Worm (Caenorhabditis elegans) whole organism, mixed stage, embryonic: ENCODE results near the gene Y41C4A.6.

Experiments used
- bed-3 ChIP-seq: fragments of 200-800 bp; sonication (Bioruptor generic); optimal IDR thresholded peaks from 3 replicates; lab custom pipeline; 2018; ENCODE audit warnings: mild to moderate bottlenecking, missing genetic modification characterization, moderate library complexity, missing compliant biosample characterization
- ceh-39 ChIP-seq: fragments of 150-350 bp; optimal IDR thresholded peaks from 2 replicates; lab custom pipeline; 2014; ENCODE audit warnings: missing biosample characterization, missing genetic modification characterization
- ceh-43 ChIP-seq: fragments of 200-800 bp; sonication (Bioruptor generic); optimal IDR thresholded peaks from 2 replicates; lab custom pipeline; 2018; ENCODE audit warnings: mild to moderate bottlenecking, missing genetic modification characterization, moderate library complexity, missing compliant biosample characterization
- ceh-83 ChIP-seq: fragments of 200-800 bp; sonication (Bioruptor generic); optimal IDR thresholded peaks from 2 replicates; lab custom pipeline; 2018; ENCODE audit warnings: mild to moderate bottlenecking, missing genetic modification characterization, missing compliant biosample characterization
- ces-1 ChIP-seq: fragments of 150-350 bp; optimal IDR thresholded peaks from 2 replicates; lab custom pipeline; 2014; ENCODE audit warnings: missing biosample characterization, missing genetic modification reagents, missing genetic modification characterization
- drap-1 ChIP-seq: fragments of 200-800 bp; sonication (Bioruptor generic); optimal IDR thresholded peaks from 3 replicates; lab custom pipeline; 2018; ENCODE audit warnings: mild to moderate bottlenecking, missing genetic modification characterization, missing compliant biosample characterization
- elt-1 ChIP-seq: sonication (generic microtip); optimal IDR thresholded peaks from 2 replicates; lab custom pipeline; 2017; ENCODE audit warnings: missing genetic modification characterization, mild to moderate bottlenecking, missing compliant biosample characterization, antibody characterized with exemption, moderate library complexity, borderline replicate concordance; ENCODE audit not compliant: insufficient read depth
- elt-3 ChIP-seq: fragments of 150-350 bp; optimal IDR thresholded peaks from 2 replicates; lab custom pipeline; 2014; ENCODE audit warnings: missing biosample characterization, missing genetic modification characterization
- ham-2 ChIP-seq: fragments of 200-800 bp; sonication (Bioruptor generic); optimal IDR thresholded peaks from 2 replicates; lab custom pipeline; 2018; ENCODE audit warnings: mild to moderate bottlenecking, missing genetic modification characterization, missing compliant biosample characterization
- hlh-1 ChIP-seq: fragments of 150-350 bp; optimal IDR thresholded peaks from 2 replicates; lab custom pipeline; 2014; ENCODE audit warnings: missing biosample characterization, missing genetic modification reagents, missing genetic modification characterization
- lin-32 ChIP-seq: fragments of 200-800 bp; sonication (Bioruptor generic); optimal IDR thresholded peaks from 2 replicates; lab custom pipeline; 2018; ENCODE audit warnings: mild to moderate bottlenecking, missing genetic modification characterization, missing compliant biosample characterization
- lsy-2 ChIP-seq: fragments of 150-350 bp; optimal IDR thresholded peaks from 2 replicates; lab custom pipeline; 2014; ENCODE audit warnings: missing biosample characterization, missing genetic modification characterization
- mab-5 ChIP-seq: fragments of 150-350 bp; optimal IDR thresholded peaks from 2 replicates; lab custom pipeline; 2014; ENCODE audit warnings: missing biosample characterization, missing genetic modification characterization
- mep-1 ChIP-seq: fragments of 150-350 bp; optimal IDR thresholded peaks from 2 replicates; lab custom pipeline; 2017; ENCODE audit warnings: missing biosample characterization, missing genetic modification reagents, missing genetic modification characterization, inconsistent platforms
- mls-2 ChIP-seq: sonication (generic microtip); optimal IDR thresholded peaks from 2 replicates; lab custom pipeline; 2016; ENCODE audit warnings: mild to moderate bottlenecking, missing genetic modification characterization, moderate library complexity, missing compliant biosample characterization
- nhr-12 ChIP-seq: fragments of 150-350 bp; optimal IDR thresholded peaks from 2 replicates; lab custom pipeline; 2014; ENCODE audit warnings: missing biosample characterization, missing genetic modification characterization
- nhr-2 ChIP-seq: fragments of 150-350 bp; optimal IDR thresholded peaks from 2 replicates; lab custom pipeline; 2014; ENCODE audit warnings: missing biosample characterization, missing genetic modification characterization
- nhr-237 ChIP-seq: fragments of 150-350 bp; optimal IDR thresholded peaks from 2 replicates; lab custom pipeline; 2014; ENCODE audit warnings: missing biosample characterization, missing genetic modification characterization
- nhr-76 ChIP-seq: sonication (generic microtip); optimal IDR thresholded peaks from 2 replicates; lab custom pipeline; 2017; ENCODE audit warnings: missing biosample characterization, missing genetic modification characterization
- pha-4 ChIP-seq: fragments of 150-350 bp; optimal IDR thresholded peaks from 2 replicates; lab custom pipeline; 2018; ENCODE audit warnings: missing biosample characterization, missing genetic modification reagents, missing genetic modification characterization
- snpc-4 ChIP-seq: fragments of 150-350 bp; optimal IDR thresholded peaks from 2 replicates; lab custom pipeline; 2014; ENCODE audit warnings: missing biosample characterization, missing genetic modification characterization
- sptf-1 ChIP-seq: sonication (generic microtip); optimal IDR thresholded peaks from 2 replicates; lab custom pipeline; 2017; ENCODE audit warnings: mild to moderate bottlenecking, missing genetic modification characterization, moderate library complexity, missing compliant biosample characterization
- tbx-8 ChIP-seq: fragments of 200-800 bp; sonication (Bioruptor generic); optimal IDR thresholded peaks from 2 replicates; lab custom pipeline; 2018; ENCODE audit warnings: mild to moderate bottlenecking, missing genetic modification characterization, moderate library complexity, missing compliant biosample characterization
- unc-120 ChIP-seq: sonication (generic microtip); optimal IDR thresholded peaks from 2 replicates; lab custom pipeline; 2017; ENCODE audit warnings: missing genetic modification characterization, missing compliant biosample characterization; ENCODE audit not compliant: poor library complexity, severe bottlenecking
- unc-62 ChIP-seq: fragments of 150-350 bp; optimal IDR thresholded peaks from 2 replicates; lab custom pipeline; 2014; ENCODE audit warnings: missing biosample characterization, missing genetic modification reagents, missing genetic modification characterization

Y41C4A.6 gene

DNA sequence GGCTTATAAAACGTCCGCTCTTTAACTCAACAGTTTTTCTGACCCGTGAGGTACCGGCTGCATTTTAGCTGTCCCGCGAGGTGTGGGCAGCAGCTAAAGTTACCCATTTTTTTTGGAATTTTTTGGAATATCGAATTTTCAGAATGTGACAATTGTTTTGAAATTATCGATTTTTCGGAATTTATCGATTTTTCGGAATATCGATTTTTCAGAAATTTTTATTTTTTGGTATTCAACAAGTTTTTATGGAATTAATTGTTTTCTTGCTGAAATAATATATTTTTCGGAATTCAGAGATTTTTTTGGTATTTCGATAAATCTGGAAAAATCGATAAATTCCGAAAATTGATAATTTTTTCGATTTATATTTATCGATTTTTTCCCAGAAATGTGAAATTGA lies 36.6 kb downstream of the Y41C4A.6 start:
- TF ChIP-seq unc-62 (GFP tag; lab: Kevin White, UChicago) (no peak), lsy-2 (tag; lab: Kevin White, UChicago) (no peak), mep-1 (no peak), elt-1 (tag; lab: Kevin White, UChicago) (no peak), bed-3 (no peak), mls-2 (tag; lab: Kevin White, UChicago) (no peak), tbx-8 (GFP tag; lab: Kevin White, UChicago) (no peak), ceh-43 (GFP tag; lab: Kevin White, UChicago) (no peak), ces-1 (GFP tag; lab: Kevin White, UChicago) (no peak), snpc-4 (tag; lab: Kevin White, UChicago) (no peak), ceh-83 (GFP tag; lab: Kevin White, UChicago) (no peak), pha-4 (tag; lab: Kevin White, UChicago) (no peak), hlh-1 (tag; lab: Kevin White, UChicago) (no peak), nhr-76 (tag; lab: Kevin White, UChicago) (no peak), nhr-12 (tag; lab: Kevin White, UChicago) (no peak), ceh-39 (tag; lab: Kevin White, UChicago) (no peak), nhr-2 (tag; lab: Kevin White, UChicago) (no peak)

DNA sequence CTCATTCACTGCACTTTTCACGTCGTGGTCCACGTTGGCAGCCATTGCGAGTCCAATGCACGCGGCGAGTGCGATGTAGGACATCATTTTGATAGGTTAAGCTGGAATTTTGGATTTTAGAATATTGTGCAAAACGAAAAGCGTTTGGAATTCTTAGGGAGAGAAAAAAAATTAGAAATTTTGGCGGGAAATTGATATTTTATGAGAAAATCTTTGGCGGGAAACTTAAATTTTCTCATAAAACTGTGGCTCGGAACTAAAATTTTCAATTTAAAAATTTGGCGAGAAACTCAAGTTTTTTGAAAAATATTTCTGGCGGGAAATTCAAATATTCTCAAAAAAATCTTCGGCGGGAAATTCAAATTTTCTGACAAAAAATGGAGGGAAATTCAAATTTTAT lies 41.2 kb downstream of the Y41C4A.6 start, which contains the start of gene sup-1:
TSS of gene sup-1 (minus strand) at position 101 of the 400 bp plus-strand sequence.
- no peak for TF ChIP-seq lin-32 (GFP tag; lab: Kevin White, UChicago)

DNA sequence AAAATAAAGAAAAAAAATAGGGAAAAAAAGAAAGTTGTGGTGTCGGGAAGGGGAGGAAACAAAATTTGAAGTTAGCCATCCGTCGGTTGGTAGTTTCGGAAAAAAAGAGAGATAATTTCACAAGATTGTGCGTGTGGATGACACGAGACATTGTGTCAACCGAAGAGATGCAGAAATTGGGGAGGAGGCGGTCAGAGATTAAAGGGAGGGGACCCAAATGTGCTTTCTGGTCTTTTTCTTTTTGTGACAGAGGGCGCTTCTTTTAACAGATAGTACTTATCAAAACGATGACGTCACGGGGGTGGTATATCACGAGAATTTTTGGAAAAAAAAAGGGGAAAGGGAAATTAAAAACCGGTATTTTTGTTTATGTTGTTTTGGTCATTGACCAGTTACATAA lies 42.1 kb downstream of the Y41C4A.6 start:
- TF ChIP-seq nhr-12 (tag; lab: Kevin White, UChicago), result no peak
- TF ChIP-seq ceh-43 (GFP tag; lab: Kevin White, UChicago), result no peak
- no peak for TF ChIP-seq ham-2 (GFP tag; lab: Kevin White, UChicago)
- TF ChIP-seq ces-1 (GFP tag; lab: Kevin White, UChicago), result peak; percentile 31

DNA sequence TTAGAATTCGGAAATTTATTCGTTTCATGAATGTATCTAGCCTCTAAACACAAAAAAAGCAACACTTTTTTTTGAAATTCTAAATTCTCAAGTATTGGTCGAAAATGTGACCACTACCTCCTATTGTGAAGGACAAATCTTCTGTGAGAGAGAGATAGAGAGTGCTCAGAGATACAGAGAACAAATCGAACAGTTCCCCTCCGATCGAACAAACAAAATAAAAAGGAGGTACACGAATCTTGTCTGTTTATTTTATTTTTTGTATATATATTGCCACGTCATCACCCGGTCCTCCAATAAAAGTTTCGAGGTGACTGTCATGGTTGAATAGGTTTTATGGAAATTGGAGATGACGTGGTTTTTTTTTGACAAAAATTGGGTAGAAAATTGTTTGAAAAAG lies 44.5 kb downstream of the Y41C4A.6 start:
- TF ChIP-seq tbx-8 (GFP tag; lab: Kevin White, UChicago) (no peak), ceh-83 (GFP tag; lab: Kevin White, UChicago) (no peak), lin-32 (GFP tag; lab: Kevin White, UChicago) (no peak), nhr-12 (tag; lab: Kevin White, UChicago) (no peak), lsy-2 (tag; lab: Kevin White, UChicago) (no peak), mab-5 (no peak), ces-1 (GFP tag; lab: Kevin White, UChicago) (no peak), elt-3 (tag; lab: Kevin White, UChicago) (no peak), drap-1 (GFP tag; lab: Kevin White, UChicago) (no peak), unc-120 (no peak), hlh-1 (tag; lab: Kevin White, UChicago) (no peak), nhr-76 (tag; lab: Kevin White, UChicago) (no peak), mls-2 (tag; lab: Kevin White, UChicago) (no peak), unc-62 (GFP tag; lab: Kevin White, UChicago) (no peak), bed-3 (no peak)

DNA sequence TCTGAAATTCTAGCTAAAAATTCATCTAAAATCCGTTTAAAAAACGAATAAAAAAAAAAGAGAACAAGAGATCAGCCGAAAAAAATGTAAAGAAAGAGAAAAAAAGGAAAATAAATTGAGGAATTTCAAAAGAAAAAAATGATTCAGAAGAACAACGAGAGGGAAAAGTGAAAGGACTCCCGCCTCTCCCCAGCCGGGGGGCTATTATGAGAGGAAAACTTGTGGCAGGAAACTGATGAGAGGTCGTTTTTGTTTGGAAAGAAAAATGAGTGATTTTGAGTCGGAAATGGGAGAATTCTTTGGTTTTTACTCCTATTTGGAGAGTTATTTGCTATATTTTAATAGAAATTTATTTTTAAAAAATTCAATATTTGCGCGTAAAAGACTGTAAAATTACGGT lies 45.8 kb downstream of the Y41C4A.6 start:
- no peak for TF ChIP-seq elt-1 (tag; lab: Kevin White, UChicago)
- no peak for TF ChIP-seq pha-4 (tag; lab: Kevin White, UChicago)

DNA sequence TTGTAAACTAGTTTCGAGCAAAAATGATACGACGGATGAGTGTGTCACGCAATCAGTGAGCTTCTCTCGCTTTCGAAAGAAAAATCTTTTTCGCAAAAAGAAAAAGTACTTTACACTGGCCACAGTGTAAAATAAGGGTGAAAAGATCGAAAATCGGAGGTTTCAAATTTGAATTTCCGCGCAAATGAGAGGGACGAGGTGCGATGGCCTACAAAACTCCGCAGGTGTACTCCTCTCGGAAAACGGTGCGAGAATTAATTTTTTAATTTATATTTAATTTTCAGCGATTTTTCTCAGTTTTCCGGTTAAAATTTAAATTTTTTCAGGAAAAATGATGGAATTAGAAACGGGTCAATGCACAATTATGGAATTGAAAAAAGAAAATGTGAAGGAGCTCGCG lies 50.3 kb downstream of the Y41C4A.6 start, which contains the start of gene mrt-2:
TSS of gene mrt-2 (plus strand) at position 49 of the 400 bp plus-strand sequence.
- peak; percentile 69 for TF ChIP-seq lsy-2 (tag; lab: Kevin White, UChicago)
- no peak for TF ChIP-seq unc-62 (GFP tag; lab: Kevin White, UChicago)
- TF ChIP-seq mep-1, result peak; percentile 45
- TF ChIP-seq ces-1 (GFP tag; lab: Kevin White, UChicago), result peak; percentile 53
- peak; percentile 34 for TF ChIP-seq nhr-237
- TF ChIP-seq pha-4 (tag; lab: Kevin White, UChicago), result peak; percentile 7
- TF ChIP-seq hlh-1 (tag; lab: Kevin White, UChicago), result peak; percentile 32
- TF ChIP-seq ceh-43 (GFP tag; lab: Kevin White, UChicago), result no peak
- TF ChIP-seq sptf-1 (tag; lab: Kevin White, UChicago), result peak; percentile 29
- peak; percentile 2 for TF ChIP-seq drap-1 (GFP tag; lab: Kevin White, UChicago)
- TF ChIP-seq, all 35 proteins: peak for 8
